Fruit fly (Drosophila melanogaster) whole organism, embryonic: ENCODE data around the gene CG15728.

Experiments used
- Atf3 ChIP-seq: fragments of 200-800 bp; sonication (Bioruptor generic); optimal IDR thresholded peaks from 3 replicates; lab custom pipeline; 2016; ENCODE audit warnings: missing biosample characterization, missing genetic modification characterization
- BEAF-32 ChIP-seq: fragments of 200-800 bp; sonication (Bioruptor generic); optimal IDR thresholded peaks from 3 replicates; lab custom pipeline; 2017; ENCODE audit warnings: missing biosample characterization, missing genetic modification characterization, mild to moderate bottlenecking, moderate library complexity, missing genetic modification reagents
- Blimp-1 ChIP-seq: fragments of 200-800 bp; sonication (Bioruptor generic); optimal IDR thresholded peaks from 3 replicates; lab custom pipeline; 2018; ENCODE audit warnings: missing biosample characterization, missing genetic modification characterization, mild to moderate bottlenecking, moderate library complexity, missing genetic modification reagents
- CG10209 ChIP-seq: fragments of 200-800 bp; sonication (Bioruptor generic); optimal IDR thresholded peaks from 3 replicates; lab custom pipeline; 2017; ENCODE audit warnings: missing biosample characterization, mild to moderate bottlenecking, missing genetic modification characterization, missing genetic modification reagents
- CG10543 ChIP-seq: fragments of 200-800 bp; sonication (Bioruptor generic); optimal IDR thresholded peaks from 3 replicates; lab custom pipeline; 2017; ENCODE audit warnings: missing biosample characterization, mild to moderate bottlenecking, missing genetic modification characterization, moderate library complexity
- CG11695 ChIP-seq: fragments of 200-800 bp; sonication (Bioruptor generic); IDR thresholded peaks from 3 replicates; pipeline ENCODE4 v1.3.6; 2022; ENCODE audit warnings: missing biosample characterization, missing genetic modification characterization
- CG14441 ChIP-seq: fragments of 200-800 bp; sonication (Bioruptor generic); IDR thresholded peaks from 2 replicates; pipeline ENCODE4 v1.3.6; 2022; ENCODE audit warnings: missing biosample characterization, missing genetic modification characterization
- CG15011 ChIP-seq: fragments of 200-800 bp; sonication (Bioruptor generic); optimal IDR thresholded peaks from 3 replicates; lab custom pipeline; 2018; ENCODE audit warnings: missing biosample characterization, mild to moderate bottlenecking, missing genetic modification characterization
- CG16779 ChIP-seq: fragments of 200-800 bp; sonication (Bioruptor generic); IDR thresholded peaks from 2 replicates; pipeline ENCODE4 v1.3.6; 2022; ENCODE audit warnings: missing biosample characterization, missing genetic modification characterization
- CG16813 ChIP-seq: fragments of 200-800 bp; sonication (Bioruptor generic); IDR thresholded peaks from 3 replicates; pipeline ENCODE4 v1.3.6; 2022; ENCODE audit warnings: missing biosample characterization, missing genetic modification characterization; ENCODE audit not compliant: partially characterized antibody
- CG17385 ChIP-seq: fragments of 200-800 bp; sonication (Bioruptor generic); optimal IDR thresholded peaks from 3 replicates; lab custom pipeline; 2018; ENCODE audit warnings: missing biosample characterization, mild to moderate bottlenecking, missing genetic modification characterization
- CG2120 ChIP-seq: fragments of 200-800 bp; sonication (Bioruptor generic); optimal IDR thresholded peaks from 3 replicates; lab custom pipeline; 2016; ENCODE audit warnings: missing biosample characterization, missing genetic modification characterization
- CG31441 ChIP-seq: fragments of 200-800 bp; sonication (Bioruptor generic); IDR thresholded peaks from 2 replicates; pipeline ENCODE4 v1.3.6; 2022; ENCODE audit warnings: missing biosample characterization, missing genetic modification characterization
- CG32532 ChIP-seq: fragments of 200-800 bp; sonication (Bioruptor generic); IDR thresholded peaks from 2 replicates; pipeline ENCODE4 v1.3.6; 2022; ENCODE audit warnings: missing biosample characterization, missing genetic modification characterization
- CG3995 ChIP-seq: fragments of 200-800 bp; sonication (Bioruptor generic); optimal IDR thresholded peaks from 3 replicates; lab custom pipeline; 2016; ENCODE audit warnings: missing biosample characterization, missing genetic modification characterization
- CG4282 ChIP-seq: fragments of 200-800 bp; sonication (Bioruptor generic); optimal IDR thresholded peaks from 2 replicates; lab custom pipeline; 2016; ENCODE audit warnings: missing biosample characterization, missing genetic modification characterization
- CG7271 ChIP-seq: fragments of 200-800 bp; sonication (Bioruptor generic); optimal IDR thresholded peaks from 2 replicates; lab custom pipeline; 2018; ENCODE audit warnings: missing biosample characterization, mild to moderate bottlenecking, missing genetic modification characterization, moderate library complexity
- CG7839 ChIP-seq: fragments of 200-800 bp; sonication (Bioruptor generic); optimal IDR thresholded peaks from 3 replicates; lab custom pipeline; 2018; ENCODE audit warnings: missing biosample characterization, mild to moderate bottlenecking, missing genetic modification characterization, moderate library complexity
- CG7987 ChIP-seq: fragments of 200-800 bp; sonication (Bioruptor generic); optimal IDR thresholded peaks from 2 replicates; lab custom pipeline; 2018; ENCODE audit warnings: missing biosample characterization, mild to moderate bottlenecking, missing genetic modification characterization, moderate library complexity
- CG9437 ChIP-seq: fragments of 200-800 bp; sonication (Bioruptor generic); optimal IDR thresholded peaks from 2 replicates; lab custom pipeline; 2018; ENCODE audit warnings: missing biosample characterization, mild to moderate bottlenecking, missing genetic modification characterization
- CG9817 ChIP-seq: fragments of 200-800 bp; sonication (Bioruptor generic); optimal IDR thresholded peaks from 2 replicates; lab custom pipeline; 2018; ENCODE audit warnings: missing biosample characterization, mild to moderate bottlenecking, missing genetic modification characterization, moderate library complexity
- Doc2 ChIP-seq: fragments of 200-800 bp; sonication (Bioruptor generic); IDR thresholded peaks from 2 replicates; pipeline ENCODE4 v1.3.6; 2022; ENCODE audit warnings: missing biosample characterization, missing genetic modification characterization
- Drgx ChIP-seq: fragments of 200-800 bp; sonication (Bioruptor generic); IDR thresholded peaks from 2 replicates; pipeline ENCODE4 v1.3.6; 2022; ENCODE audit warnings: missing biosample characterization, missing genetic modification characterization
- HLH4C ChIP-seq: fragments of 200-800 bp; sonication (Bioruptor generic); IDR thresholded peaks from 3 replicates; pipeline ENCODE4 v1.3.6; 2022; ENCODE audit warnings: missing biosample characterization, missing genetic modification characterization; ENCODE audit not compliant: partially characterized antibody
- Hr39 ChIP-seq: fragments of >200 bp; optimal IDR thresholded peaks from 2 replicates; lab custom pipeline; 2017
- Med ChIP-seq: fragments of 200-800 bp; sonication (Bioruptor generic); peaks from one replicate; lab custom pipeline; 2016; ENCODE audit warnings: missing biosample characterization, missing genetic modification characterization, mild to moderate bottlenecking, inconsistent platforms, moderate library complexity
- NC2α ChIP-seq: fragments of 200-800 bp; sonication (Bioruptor generic); optimal IDR thresholded peaks from 2 replicates; lab custom pipeline; 2016; ENCODE audit warnings: missing biosample characterization, missing genetic modification characterization
- Nf-YC ChIP-seq: fragments of 200-800 bp; optimal IDR thresholded peaks from 3 replicates; lab custom pipeline; 2019; ENCODE audit warnings: missing biosample characterization, mild to moderate bottlenecking, missing genetic modification characterization, moderate library complexity
- Oaz ChIP-seq: fragments of 200-800 bp; sonication (Bioruptor generic); IDR thresholded peaks from 2 replicates; pipeline ENCODE4 v1.3.6; 2022; ENCODE audit warnings: missing biosample characterization, missing genetic modification characterization
- Sox100B ChIP-seq: fragments of 200-800 bp; sonication (Bioruptor generic); optimal IDR thresholded peaks from 3 replicates; lab custom pipeline; 2018; ENCODE audit warnings: missing biosample characterization, mild to moderate bottlenecking, missing genetic modification characterization
- Xrp1 ChIP-seq: fragments of 200-800 bp; sonication (Bioruptor generic); IDR thresholded peaks from 2 replicates; pipeline ENCODE4 v1.3.6; 2022; ENCODE audit warnings: missing biosample characterization, missing genetic modification characterization
- ato ChIP-seq: fragments of 200-800 bp; sonication (Bioruptor generic); IDR thresholded peaks from 2 replicates; pipeline ENCODE4 v1.3.6; 2022; ENCODE audit warnings: missing biosample characterization, missing genetic modification characterization; ENCODE audit not compliant: partially characterized antibody
- bcd ChIP-seq: fragments of 200-800 bp; sonication (Bioruptor generic); optimal IDR thresholded peaks from 2 replicates; lab custom pipeline; 2017; ENCODE audit warnings: missing biosample characterization, mild to moderate bottlenecking, missing genetic modification characterization
- bowl ChIP-seq: fragments of 200-800 bp; sonication (Bioruptor generic); IDR thresholded peaks from 2 replicates; pipeline ENCODE4 v1.3.6; 2022; ENCODE audit warnings: missing biosample characterization, missing genetic modification characterization
- croc ChIP-seq: fragments of 200-800 bp; sonication (Bioruptor generic); conservative IDR thresholded peaks from 3 replicates; pipeline ENCODE4 v1.3.6; 2022; ENCODE audit warnings: missing biosample characterization, missing genetic modification characterization
- fd96Cb ChIP-seq: fragments of 200-800 bp; sonication (Bioruptor generic); optimal IDR thresholded peaks from 2 replicates; lab custom pipeline; 2018; ENCODE audit warnings: missing biosample characterization, mild to moderate bottlenecking, missing genetic modification characterization, moderate library complexity
- gcm ChIP-seq: fragments of 200-800 bp; sonication (Bioruptor generic); optimal IDR thresholded peaks from 2 replicates; lab custom pipeline; 2019; ENCODE audit warnings: missing biosample characterization, mild to moderate bottlenecking, missing genetic modification characterization, moderate library complexity
- kni ChIP-seq: fragments of 200-800 bp; sonication (Bioruptor generic); optimal IDR thresholded peaks from 3 replicates; lab custom pipeline; 2017; ENCODE audit warnings: mild to moderate bottlenecking, missing biosample characterization, missing genetic modification reagents, missing genetic modification characterization
- lilli ChIP-seq: fragments of 200-800 bp; sonication (Bioruptor generic); optimal IDR thresholded peaks from 3 replicates; lab custom pipeline; 2016; ENCODE audit warnings: missing biosample characterization, missing genetic modification characterization
- onecut ChIP-seq: fragments of 200-800 bp; sonication (Bioruptor generic); IDR thresholded peaks from 2 replicates; pipeline ENCODE4 v1.3.6; 2022; ENCODE audit warnings: missing biosample characterization, missing genetic modification characterization
- pros ChIP-seq: fragments of 200-800 bp; sonication (Bioruptor generic); optimal IDR thresholded peaks from 3 replicates; lab custom pipeline; 2019; ENCODE audit warnings: missing biosample characterization, mild to moderate bottlenecking, missing genetic modification characterization, moderate library complexity
- sd ChIP-seq: fragments of 200-800 bp; sonication (Bioruptor generic); optimal IDR thresholded peaks from 3 replicates; lab custom pipeline; 2018; ENCODE audit warnings: missing biosample characterization, mild to moderate bottlenecking, missing genetic modification characterization, moderate library complexity
- slbo ChIP-seq: fragments of 200-800 bp; sonication (Bioruptor generic); IDR thresholded peaks from 2 replicates; pipeline ENCODE4 v1.3.6; 2022; ENCODE audit warnings: missing biosample characterization, missing genetic modification characterization
- sqz ChIP-seq: fragments of 200-800 bp; sonication (Bioruptor generic); optimal IDR thresholded peaks from 3 replicates; lab custom pipeline; 2018; ENCODE audit warnings: missing biosample characterization, mild to moderate bottlenecking, missing genetic modification characterization
- sr ChIP-seq: fragments of 200-800 bp; sonication (Bioruptor generic); IDR thresholded peaks from 3 replicates; pipeline ENCODE4 v1.3.6; 2022; ENCODE audit warnings: missing biosample characterization, missing genetic modification characterization
- trem ChIP-seq: fragments of 200-800 bp; optimal IDR thresholded peaks from 3 replicates; lab custom pipeline; 2019; ENCODE audit warnings: missing biosample characterization, mild to moderate bottlenecking, missing genetic modification characterization, moderate library complexity
- vfl ChIP-seq: fragments of 200-800 bp; sonication (Bioruptor generic); optimal IDR thresholded peaks from 2 replicates; lab custom pipeline; 2016; ENCODE audit warnings: missing biosample characterization, missing genetic modification characterization
- wek ChIP-seq: fragments of 200-800 bp; sonication (Bioruptor generic); optimal IDR thresholded peaks from 3 replicates; lab custom pipeline; 2018; ENCODE audit warnings: missing biosample characterization, mild to moderate bottlenecking, missing genetic modification characterization, moderate library complexity
- wor ChIP-seq: fragments of 200-800 bp; sonication (Bioruptor generic); IDR thresholded peaks from 2 replicates; pipeline ENCODE4 v1.3.6; 2022; ENCODE audit warnings: missing biosample characterization, missing genetic modification characterization
- zen ChIP-seq: fragments of 200-800 bp; sonication (Bioruptor generic); optimal IDR thresholded peaks from 3 replicates; lab custom pipeline; 2018; ENCODE audit warnings: missing biosample characterization, mild to moderate bottlenecking, missing genetic modification characterization, moderate library complexity

CG15728 gene

DNA sequence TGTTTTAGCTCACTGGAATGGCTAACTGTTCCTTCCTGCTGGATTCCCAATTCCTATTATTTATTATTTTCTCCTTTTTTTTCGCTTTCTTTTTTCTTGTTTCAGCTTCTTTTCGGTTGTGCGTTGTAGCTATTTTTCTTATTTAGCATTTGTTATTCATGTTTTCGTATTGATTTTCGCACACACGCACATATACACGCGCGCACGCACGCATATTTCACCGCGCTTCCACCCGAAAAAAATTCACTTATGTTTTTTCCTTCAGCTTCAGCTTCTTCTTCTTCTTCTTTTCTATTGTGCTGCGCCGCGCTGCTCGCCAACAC is 41.5 kb upstream of the CG15728 start:
- TF ChIP-seq Sox100B (GFP tag; lab: Kevin White, UChicago) (no peak), Oaz (GFP tag; lab: Robert Waterston, UW) (no peak), wek (GFP tag; lab: Kevin White, UChicago) (no peak), sd (no peak), CG15011 (GFP tag; lab: Kevin White, UChicago) (no peak), CG7271 (no peak), CG7839 (tag; lab: Kevin White, UChicago) (no peak), Drgx (no peak), sr (GFP tag; lab: Robert Waterston, UW) (no peak), CG32532 (no peak), Blimp-1 (GFP tag; lab: Kevin White, UChicago) (no peak), CG4282 (GFP tag; lab: Kevin White, UChicago) (no peak), trem (tag; lab: Kevin White, UChicago) (no peak), onecut (GFP tag; lab: Robert Waterston, UW) (peak; percentile 90), zen (tag; lab: Kevin White, UChicago) (no peak), gcm (GFP tag; lab: Kevin White, UChicago) (no peak), CG16779 (GFP tag; lab: Robert Waterston, UW) (no peak), Hr39 (lab: Kevin White, UChicago) (peak; percentile 89), HLH4C (GFP tag; lab: Robert Waterston, UW) (no peak), bowl (GFP tag; lab: Robert Waterston, UW) (no peak), ato (GFP tag; lab: Robert Waterston, UW) (no peak), Nf-YC (tag; lab: Kevin White, UChicago) (no peak), CG31441 (GFP tag; lab: Robert Waterston, UW) (no peak), kni (GFP tag; lab: Kevin White, UChicago) (peak; percentile 78), CG10209 (GFP tag; lab: Kevin White, UChicago) (no peak), CG17385 (GFP tag; lab: Kevin White, UChicago) (peak; percentile 98), Doc2 (no peak), CG9437 (GFP tag; lab: Kevin White, UChicago) (no peak), wor (GFP tag; lab: Robert Waterston, UW) (no peak), sqz (GFP tag; lab: Kevin White, UChicago) (peak; percentile 96), lilli (GFP tag; lab: Kevin White, UChicago) (no peak), Xrp1 (GFP tag; lab: Robert Waterston, UW) (no peak), NC2α (no peak), bcd (GFP tag; lab: Kevin White, UChicago) (no peak), CG9817 (tag; lab: Kevin White, UChicago) (no peak), slbo (GFP tag; lab: Robert Waterston, UW) (no peak)
- TF ChIP-seq, all 482 proteins: peak for 5

DNA sequence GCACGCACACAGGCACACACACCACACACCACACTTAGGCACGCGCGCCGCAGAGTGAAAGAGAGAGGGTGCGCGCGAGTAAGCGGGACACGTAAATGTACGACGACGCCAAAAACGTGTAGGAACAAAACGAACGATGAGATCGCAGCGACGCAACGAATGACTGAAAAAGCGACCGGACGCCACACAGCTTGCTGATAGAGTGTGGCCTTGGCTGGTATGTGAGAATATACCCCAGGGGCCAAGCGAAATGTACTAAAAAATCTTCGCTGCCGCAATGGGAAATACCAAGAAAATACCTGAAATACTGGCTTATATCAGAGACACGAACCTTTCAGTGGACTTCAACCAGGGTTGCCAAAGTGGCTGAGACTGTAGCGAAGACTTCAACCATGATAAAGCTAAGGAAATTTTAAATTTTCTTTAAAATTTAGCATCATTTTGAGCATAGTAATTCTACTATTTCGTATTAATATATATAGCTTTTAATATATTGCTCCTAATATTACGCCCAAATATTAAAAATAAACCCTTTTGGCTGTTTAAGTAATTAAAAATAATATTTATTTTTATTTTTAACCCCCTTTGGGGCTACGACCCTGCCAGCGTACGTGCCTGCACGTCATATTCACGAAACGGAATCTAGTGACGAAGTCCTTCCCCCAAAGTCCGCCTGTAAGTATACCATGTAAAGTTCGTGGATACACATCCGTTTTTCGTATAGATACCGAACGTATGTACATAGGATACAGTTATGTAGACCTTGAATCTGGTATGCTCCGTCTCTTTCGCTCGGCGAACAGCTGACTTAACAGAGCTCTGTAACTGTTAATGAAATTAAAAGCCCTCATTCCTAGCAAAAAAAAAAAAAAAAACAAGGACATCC is 40.9 kb upstream of the CG15728 start, which contains the start of gene Pits:
Gene Pits, minus strand, starts transcription at position 210 of the 886 bp plus-strand sequence.
- no peak for TF ChIP-seq CG3995
- peak; percentile 92 for TF ChIP-seq CG10543 (GFP tag; lab: Kevin White, UChicago)
- peak; percentile 55 for TF ChIP-seq CG14441
- peak; percentile 95 for TF ChIP-seq pros (GFP tag; lab: Kevin White, UChicago)
- TF ChIP-seq CG7987 (GFP tag; lab: Kevin White, UChicago) = peak; percentile 90
- TF ChIP-seq CG16813 (GFP tag; lab: Robert Waterston, UW) = peak; percentile 34; the same call in 1 of the 3 replicates
- TF ChIP-seq BEAF-32 (GFP tag; lab: Kevin White, UChicago) = peak; percentile 57
- no peak for TF ChIP-seq croc (GFP tag; lab: Robert Waterston, UW)
- peak; percentile 94 for TF ChIP-seq Med
- TF ChIP-seq vfl (GFP tag; lab: Kevin White, UChicago) = no peak
- TF ChIP-seq CG11695 (GFP tag; lab: Robert Waterston, UW) = 0 out of 3 replicates have a peak, but pooled peaks have one; percentile 7
- TF ChIP-seq fd96Cb = peak; percentile 26
- peak; percentile 45 for TF ChIP-seq CG2120 (GFP tag; lab: Kevin White, UChicago)
- peak; percentile 13 for TF ChIP-seq Atf3
